Fruit fly (Drosophila melanogaster) whole organism, embryonic: Measurements from ENCODE around the gene dgt2.
A peak's percentile ranks its signal among the peaks of the same experiment; 100 is the strongest.

Source experiments
- ATbp ChIP-seq: fragments of 200-800 bp; sonication (Bioruptor generic); optimal IDR thresholded peaks from 2 replicates; lab custom pipeline; 2017; ENCODE audit warnings: missing biosample characterization, mild to moderate bottlenecking, missing genetic modification characterization, missing genetic modification reagents
- Asciz ChIP-seq: fragments of 200-800 bp; sonication (Bioruptor generic); optimal IDR thresholded peaks from 2 replicates; lab custom pipeline; 2017; ENCODE audit warnings: missing biosample characterization, mild to moderate bottlenecking, missing genetic modification characterization, missing genetic modification reagents
- Atf6 ChIP-seq: fragments of 200-800 bp; sonication (Bioruptor generic); IDR thresholded peaks from 2 replicates; pipeline ENCODE4 v1.3.6; 2022; ENCODE audit warnings: missing biosample characterization, missing genetic modification characterization
- B-H2 ChIP-seq: fragments of 200-800 bp; sonication (Bioruptor generic); optimal IDR thresholded peaks from 2 replicates; lab custom pipeline; 2018; ENCODE audit warnings: missing biosample characterization, mild to moderate bottlenecking, missing genetic modification characterization
- CG11723 ChIP-seq: fragments of 200-800 bp; sonication (Bioruptor generic); optimal IDR thresholded peaks from 2 replicates; lab custom pipeline; 2017; ENCODE audit warnings: missing biosample characterization, mild to moderate bottlenecking, missing genetic modification characterization
- CG13296 ChIP-seq: fragments of 200-800 bp; sonication (Bioruptor generic); optimal IDR thresholded peaks from 3 replicates; lab custom pipeline; 2018; ENCODE audit warnings: missing biosample characterization, mild to moderate bottlenecking, missing genetic modification characterization
- CG13894 ChIP-seq: fragments of 200-800 bp; sonication (Bioruptor generic); optimal IDR thresholded peaks from 3 replicates; lab custom pipeline; 2018; ENCODE audit warnings: missing biosample characterization, mild to moderate bottlenecking, missing genetic modification characterization, moderate library complexity
- CG14014 ChIP-seq: fragments of 200-800 bp; sonication (Bioruptor generic); IDR thresholded peaks from 2 replicates; pipeline ENCODE4 v1.3.6; 2022; ENCODE audit warnings: missing biosample characterization, missing genetic modification characterization
- CG14667 ChIP-seq: fragments of 200-800 bp; sonication (Bioruptor generic); IDR thresholded peaks from 2 replicates; pipeline ENCODE4 v1.3.6; 2022; ENCODE audit warnings: missing biosample characterization, missing genetic modification characterization
- CG17186 ChIP-seq: fragments of 200-800 bp; sonication (Bioruptor generic); optimal IDR thresholded peaks from 3 replicates; lab custom pipeline; 2017; ENCODE audit warnings: missing biosample characterization, missing genetic modification reagents, missing genetic modification characterization
- CG17385 ChIP-seq: fragments of 200-800 bp; sonication (Bioruptor generic); optimal IDR thresholded peaks from 3 replicates; lab custom pipeline; 2018; ENCODE audit warnings: missing biosample characterization, mild to moderate bottlenecking, missing genetic modification characterization
- CG17568 ChIP-seq: fragments of 200-800 bp; sonication (Bioruptor generic); optimal IDR thresholded peaks from 2 replicates; lab custom pipeline; 2018; ENCODE audit warnings: missing biosample characterization, mild to moderate bottlenecking, missing genetic modification characterization, moderate library complexity
- CG18476 ChIP-seq: fragments of 200-800 bp; sonication (Bioruptor generic); optimal IDR thresholded peaks from 2 replicates; lab custom pipeline; 2016; ENCODE audit warnings: missing biosample characterization, mild to moderate bottlenecking, missing genetic modification characterization
- CG2129 ChIP-seq: fragments of 200-800 bp; sonication (Bioruptor generic); IDR thresholded peaks from 2 replicates; pipeline ENCODE4 v1.3.6; 2022; ENCODE audit warnings: missing biosample characterization, missing genetic modification characterization; ENCODE audit not compliant: partially characterized antibody
- CG2199 ChIP-seq: fragments of 200-800 bp; sonication (Bioruptor generic); IDR thresholded peaks from 3 replicates; pipeline ENCODE4 v1.3.6; 2022; ENCODE audit warnings: missing biosample characterization, missing genetic modification characterization
- CG31441 ChIP-seq: fragments of 200-800 bp; sonication (Bioruptor generic); IDR thresholded peaks from 2 replicates; pipeline ENCODE4 v1.3.6; 2022; ENCODE audit warnings: missing biosample characterization, missing genetic modification characterization
- CG32532 ChIP-seq: fragments of 200-800 bp; sonication (Bioruptor generic); IDR thresholded peaks from 2 replicates; pipeline ENCODE4 v1.3.6; 2022; ENCODE audit warnings: missing biosample characterization, missing genetic modification characterization
- CG32767 ChIP-seq: fragments of 200-800 bp; sonication (Bioruptor generic); IDR thresholded peaks from 2 replicates; pipeline ENCODE4 v1.3.6; 2022; ENCODE audit warnings: missing biosample characterization, missing genetic modification characterization
- CG3407 ChIP-seq: fragments of 200-800 bp; sonication (Bioruptor generic); optimal IDR thresholded peaks from 2 replicates; lab custom pipeline; 2018; ENCODE audit warnings: missing biosample characterization, mild to moderate bottlenecking, missing genetic modification characterization
- CG4854 ChIP-seq: fragments of 200-800 bp; sonication (Bioruptor generic); optimal IDR thresholded peaks from 2 replicates; lab custom pipeline; 2016; ENCODE audit warnings: missing biosample characterization, missing genetic modification characterization, inconsistent platforms
- CG6654 ChIP-seq: fragments of 200-800 bp; sonication (Bioruptor generic); optimal IDR thresholded peaks from 2 replicates; lab custom pipeline; 2017; ENCODE audit warnings: missing biosample characterization, mild to moderate bottlenecking, missing genetic modification characterization
- CG6813 ChIP-seq: fragments of 200-800 bp; sonication (Bioruptor generic); optimal IDR thresholded peaks from 2 replicates; lab custom pipeline; 2017; ENCODE audit warnings: missing biosample characterization, missing genetic modification characterization, mild to moderate bottlenecking, moderate library complexity, missing genetic modification reagents
- CG7786 ChIP-seq: fragments of 200-800 bp; sonication (Bioruptor generic); optimal IDR thresholded peaks from 2 replicates; lab custom pipeline; 2016; ENCODE audit warnings: missing biosample characterization, missing genetic modification characterization
- Drgx ChIP-seq: fragments of 200-800 bp; sonication (Bioruptor generic); IDR thresholded peaks from 2 replicates; pipeline ENCODE4 v1.3.6; 2022; ENCODE audit warnings: missing biosample characterization, missing genetic modification characterization
- Eip74EF ChIP-seq, 2 experiments: fragments of 200-800 bp in 1 of 2; fragments of >200 bp in 1 of 2; sonication (Bioruptor generic) in 1 of 2; optimal IDR thresholded peaks; 2 replicates each; lab custom pipeline; 2017 to 2019; ENCODE audit warnings: missing biosample characterization in 2 of 2, missing genetic modification characterization in 2 of 2, mild to moderate bottlenecking in 1 of 2, moderate library complexity in 1 of 2
- HmgZ ChIP-seq: fragments of 200-800 bp; sonication (Bioruptor generic); optimal IDR thresholded peaks from 2 replicates; lab custom pipeline; 2018; ENCODE audit warnings: missing biosample characterization, mild to moderate bottlenecking, missing genetic modification characterization
- Mad ChIP-seq: fragments of 200-800 bp; sonication (Bioruptor generic); optimal IDR thresholded peaks from 2 replicates; lab custom pipeline; 2016; ENCODE audit warnings: missing biosample characterization, missing genetic modification characterization
- Med ChIP-seq: fragments of 200-800 bp; sonication (Bioruptor generic); peaks from one replicate; lab custom pipeline; 2016; ENCODE audit warnings: missing biosample characterization, missing genetic modification characterization, mild to moderate bottlenecking, inconsistent platforms, moderate library complexity
- Meics ChIP-seq: fragments of 200-800 bp; sonication (Bioruptor generic); optimal IDR thresholded peaks from 2 replicates; lab custom pipeline; 2017; ENCODE audit warnings: missing biosample characterization, mild to moderate bottlenecking, missing genetic modification characterization
- NK7.1 ChIP-seq: fragments of 200-800 bp; sonication (Bioruptor generic); optimal IDR thresholded peaks from 3 replicates; lab custom pipeline; 2016; ENCODE audit warnings: missing biosample characterization, missing genetic modification characterization
- Oli ChIP-seq: fragments of 200-800 bp; sonication (Bioruptor generic); optimal IDR thresholded peaks from 2 replicates; lab custom pipeline; 2018; ENCODE audit warnings: missing biosample characterization, mild to moderate bottlenecking, missing genetic modification characterization, moderate library complexity
- Optix ChIP-seq: fragments of 200-800 bp; sonication (Bioruptor generic); IDR thresholded peaks from 3 replicates; pipeline ENCODE4 v1.3.6; 2022; ENCODE audit warnings: missing biosample characterization, missing genetic modification characterization
- aop ChIP-seq: fragments of 200-800 bp; sonication (Bioruptor generic); IDR thresholded peaks from 2 replicates; pipeline ENCODE4 v1.3.6; 2022; ENCODE audit warnings: missing biosample characterization, missing genetic modification characterization
- bowl ChIP-seq: fragments of 200-800 bp; sonication (Bioruptor generic); IDR thresholded peaks from 2 replicates; pipeline ENCODE4 v1.3.6; 2022; ENCODE audit warnings: missing biosample characterization, missing genetic modification characterization
- chm ChIP-seq: fragments of 200-800 bp; sonication (Bioruptor generic); IDR thresholded peaks from 2 replicates; pipeline ENCODE4 v1.3.6; 2022; ENCODE audit warnings: missing biosample characterization, missing genetic modification characterization
- ci ChIP-seq: fragments of 200-800 bp; sonication (Bioruptor generic); IDR thresholded peaks from 3 replicates; pipeline ENCODE4 v1.3.6; 2022; ENCODE audit warnings: missing biosample characterization, missing genetic modification characterization
- crol ChIP-seq: fragments of 200-800 bp; sonication (Bioruptor generic); IDR thresholded peaks from 2 replicates; pipeline ENCODE4 v1.3.6; 2022; ENCODE audit warnings: missing biosample characterization, missing genetic modification characterization
- gro ChIP-seq: fragments of 200-800 bp; sonication (Bioruptor generic); optimal IDR thresholded peaks from 2 replicates; lab custom pipeline; 2016; ENCODE audit warnings: missing biosample characterization, missing genetic modification characterization
- ham ChIP-seq: fragments of 200-800 bp; sonication (Bioruptor generic); IDR thresholded peaks from 2 replicates; pipeline ENCODE4 v1.3.6; 2022; ENCODE audit warnings: missing biosample characterization, missing genetic modification characterization
- hbn ChIP-seq: fragments of 200-800 bp; sonication (Bioruptor generic); IDR thresholded peaks from 2 replicates; pipeline ENCODE4 v1.3.6; 2022; ENCODE audit warnings: missing biosample characterization, missing genetic modification characterization; ENCODE audit not compliant: partially characterized antibody
- kay ChIP-seq: fragments of 200-800 bp; sonication (Bioruptor generic); optimal IDR thresholded peaks from 2 replicates; lab custom pipeline; 2016; ENCODE audit warnings: missing biosample characterization, missing genetic modification characterization
- kni ChIP-seq: fragments of 200-800 bp; sonication (Bioruptor generic); optimal IDR thresholded peaks from 3 replicates; lab custom pipeline; 2017; ENCODE audit warnings: mild to moderate bottlenecking, missing biosample characterization, missing genetic modification reagents, missing genetic modification characterization
- nau ChIP-seq: fragments of 200-800 bp; sonication (Bioruptor generic); optimal IDR thresholded peaks from 3 replicates; lab custom pipeline; 2017; ENCODE audit warnings: missing biosample characterization, mild to moderate bottlenecking, missing genetic modification characterization, missing genetic modification reagents
- oc ChIP-seq: fragments of 200-800 bp; sonication (Bioruptor generic); optimal IDR thresholded peaks from 2 replicates; lab custom pipeline; 2018; ENCODE audit warnings: missing biosample characterization, mild to moderate bottlenecking, missing genetic modification characterization, moderate library complexity
- sens ChIP-seq: fragments of 200-800 bp; sonication (Bioruptor generic); peaks from one replicate; lab custom pipeline; 2016; ENCODE audit warnings: missing biosample characterization, missing genetic modification characterization
- slp2 ChIP-seq: fragments of 200-800 bp; sonication (Bioruptor generic); optimal IDR thresholded peaks from 2 replicates; lab custom pipeline; 2016; ENCODE audit warnings: missing biosample characterization, missing genetic modification characterization
- sqz ChIP-seq: fragments of 200-800 bp; sonication (Bioruptor generic); optimal IDR thresholded peaks from 3 replicates; lab custom pipeline; 2018; ENCODE audit warnings: missing biosample characterization, mild to moderate bottlenecking, missing genetic modification characterization
- stwl ChIP-seq: fragments of 200-800 bp; sonication (Bioruptor generic); optimal IDR thresholded peaks from 3 replicates; lab custom pipeline; 2018; ENCODE audit warnings: missing biosample characterization, mild to moderate bottlenecking, missing genetic modification characterization, moderate library complexity
- ttk ChIP-seq: fragments of 200-800 bp; sonication (Bioruptor generic); IDR thresholded peaks from 2 replicates; pipeline ENCODE4 v2.1.2; 2022; ENCODE audit warnings: missing biosample characterization, missing genetic modification characterization
- tx ChIP-seq: fragments of 200-800 bp; sonication (Bioruptor generic); optimal IDR thresholded peaks from 2 replicates; lab custom pipeline; 2016; ENCODE audit warnings: missing biosample characterization, missing genetic modification characterization
- vvl ChIP-seq: fragments of 200-800 bp; sonication (Bioruptor generic); IDR thresholded peaks from 2 replicates; pipeline ENCODE4 v1.3.6; 2022; ENCODE audit warnings: missing biosample characterization, missing genetic modification characterization

Gene dgt2

dm6 chr2L:11960909-11961308 lies 28.8 kb upstream of the dgt2 start:
- TF ChIP-seq Asciz (GFP tag; lab: Kevin White, UChicago): peak; percentile 17
- no peak for TF ChIP-seq CG4854 (GFP tag; lab: Kevin White, UChicago)
- no peak for TF ChIP-seq HmgZ (tag; lab: Kevin White, UChicago)
- TF ChIP-seq vvl (GFP tag; lab: Robert Waterston, UW): peak; percentile 56; the same call in 1 of the 2 replicates
- TF ChIP-seq CG6813: peak; percentile 50
- no peak for TF ChIP-seq CG2129
- TF ChIP-seq CG31441: 0 out of 2 replicates have a peak, but pooled peaks have one; percentile 16
- no peak for TF ChIP-seq crol (GFP tag; lab: Robert Waterston, UW)
- no peak for TF ChIP-seq CG17385 (GFP tag; lab: Kevin White, UChicago)
- 0 out of 3 replicates have a peak, but pooled peaks have one; percentile 28 for TF ChIP-seq ci (GFP tag; lab: Robert Waterston, UW)
- peak; percentile 85 for TF ChIP-seq sens
- no peak for TF ChIP-seq CG17186 (GFP tag; lab: Kevin White, UChicago)
- TF ChIP-seq CG11723: no peak
- TF ChIP-seq ATbp: peak; percentile 4
- TF ChIP-seq Drgx: no peak
- TF ChIP-seq Eip74EF (GFP tag; optimal IDR thresholded peaks at IDR 0.05; lab: Kevin White, UChicago): peak in 1 of 2 experiments; percentile 25
- TF ChIP-seq Mad (GFP tag; lab: Kevin White, UChicago): no peak
- no peak for TF ChIP-seq hbn (GFP tag; lab: Robert Waterston, UW)
- peak; percentile 57 for TF ChIP-seq oc (tag; lab: Kevin White, UChicago)
- TF ChIP-seq CG18476: no peak
- TF ChIP-seq Optix: no peak
- peak; percentile 51; the same call in 1 of the 3 replicates for TF ChIP-seq CG2199 (GFP tag; lab: Robert Waterston, UW)
- no peak for TF ChIP-seq Atf6 (GFP tag; lab: Robert Waterston, UW)
- TF ChIP-seq ttk (GFP tag; lab: Robert Waterston, UW): no peak
- TF ChIP-seq CG17568 (GFP tag; lab: Kevin White, UChicago): no peak
- no peak for TF ChIP-seq aop (GFP tag; lab: Robert Waterston, UW)
- no peak for TF ChIP-seq CG3407
- TF ChIP-seq CG32767 (GFP tag; lab: Robert Waterston, UW): no peak
- no peak for TF ChIP-seq NK7.1
- peak; percentile 16 for TF ChIP-seq nau (GFP tag; lab: Kevin White, UChicago)
- TF ChIP-seq CG32532 (GFP tag; lab: Robert Waterston, UW): no peak
- TF ChIP-seq kni (GFP tag; lab: Kevin White, UChicago): peak; percentile 29
- TF ChIP-seq Oli: no peak
- no peak for TF ChIP-seq B-H2 (GFP tag; lab: Kevin White, UChicago)
- TF ChIP-seq chm: no peak
- TF ChIP-seq sqz (GFP tag; lab: Kevin White, UChicago): peak; percentile 59
- TF ChIP-seq CG6654 (GFP tag; lab: Kevin White, UChicago): no peak

dm6 chr2L:11963422-11964322 lies 26.1 kb upstream of the dgt2 start:
- TF ChIP-seq bowl (GFP tag; lab: Robert Waterston, UW) (no peak), CG7786 (no peak), CG14014 (GFP tag; lab: Robert Waterston, UW) (no peak), stwl (no peak), CG14667 (no peak), Meics (GFP tag; lab: Kevin White, UChicago) (no peak), Med (GFP tag; lab: Kevin White, UChicago) (peak; percentile 53), CG13296 (GFP tag; lab: Kevin White, UChicago) (no peak), kay (GFP tag; lab: Kevin White, UChicago) (no peak), gro (GFP tag; lab: Kevin White, UChicago) (no peak), tx (GFP tag; lab: Kevin White, UChicago) (no peak), CG13894 (tag; lab: Kevin White, UChicago) (peak; percentile 51), CG11723 (no peak), ttk (GFP tag; lab: Robert Waterston, UW) (no peak), slp2 (GFP tag; lab: Kevin White, UChicago) (no peak), ham (GFP tag; lab: Robert Waterston, UW) (no peak)
